Fruit fly (Drosophila melanogaster) whole organism, pupa: ENCODE results near the gene CG9759.

Source experiments
- CG13204 ChIP-seq: fragments of 200-800 bp; sonication (Bioruptor generic); optimal IDR thresholded peaks from 2 replicates; lab custom pipeline; 2018; ENCODE audit warnings: missing biosample characterization, mild to moderate bottlenecking, missing genetic modification characterization, moderate library complexity
- CG15710 ChIP-seq: fragments of 200-800 bp; sonication (Bioruptor generic); optimal IDR thresholded peaks from 2 replicates; lab custom pipeline; 2018; ENCODE audit warnings: missing biosample characterization, mild to moderate bottlenecking, missing genetic modification characterization, moderate library complexity
- CG17806 ChIP-seq: fragments of 200-800 bp; sonication (Bioruptor generic); optimal IDR thresholded peaks from 2 replicates; lab custom pipeline; 2018; ENCODE audit warnings: missing biosample characterization, mild to moderate bottlenecking, missing genetic modification characterization, moderate library complexity
- CG32121 ChIP-seq: fragments of 200-800 bp; sonication (Bioruptor generic); IDR thresholded peaks from 2 replicates; pipeline ENCODE4 v1.3.6; 2022; ENCODE audit warnings: missing biosample characterization, missing genetic modification characterization
- CG4496 ChIP-seq: fragments of 200-800 bp; sonication (Bioruptor generic); IDR thresholded peaks from 3 replicates; pipeline ENCODE4 v1.3.6; 2022; ENCODE audit warnings: missing biosample characterization, missing genetic modification characterization
- CG8159 ChIP-seq: fragments of 200-800 bp; sonication (Bioruptor generic); optimal IDR thresholded peaks from 3 replicates; lab custom pipeline; 2018; ENCODE audit warnings: missing biosample characterization, mild to moderate bottlenecking, missing genetic modification characterization, moderate library complexity
- CG9948 ChIP-seq: fragments of 200-800 bp; sonication (Bioruptor generic); optimal IDR thresholded peaks from 2 replicates; lab custom pipeline; 2018; ENCODE audit warnings: missing biosample characterization, mild to moderate bottlenecking, missing genetic modification characterization, moderate library complexity
- D1 ChIP-seq: fragments of 200-800 bp; sonication (Bioruptor generic); optimal IDR thresholded peaks from 2 replicates; lab custom pipeline; 2018; ENCODE audit warnings: missing biosample characterization, mild to moderate bottlenecking, missing genetic modification characterization, moderate library complexity
- EcR ChIP-seq: fragments of 200-800 bp; sonication (Bioruptor generic); optimal IDR thresholded peaks from 3 replicates; lab custom pipeline; 2019; ENCODE audit warnings: missing biosample characterization, missing genetic modification characterization, mild to moderate bottlenecking, moderate library complexity, missing genetic modification reagents
- Ets98B ChIP-seq: fragments of 200-800 bp; sonication (Bioruptor generic); IDR thresholded peaks from 2 replicates; pipeline ENCODE4 v1.3.6; 2022; ENCODE audit warnings: missing biosample characterization, missing genetic modification characterization
- Pif1A ChIP-seq: fragments of 200-800 bp; sonication (Bioruptor generic); optimal IDR thresholded peaks from 3 replicates; lab custom pipeline; 2016; ENCODE audit warnings: missing biosample characterization, missing genetic modification characterization
- Snoo ChIP-seq: fragments of 200-800 bp; sonication (Bioruptor generic); optimal IDR thresholded peaks from 3 replicates; lab custom pipeline; 2017; ENCODE audit warnings: missing biosample characterization, mild to moderate bottlenecking, missing genetic modification characterization, inconsistent platforms
- gl ChIP-seq: fragments of 200-800 bp; sonication (Bioruptor generic); optimal IDR thresholded peaks from 2 replicates; lab custom pipeline; 2018; ENCODE audit warnings: missing biosample characterization, mild to moderate bottlenecking, missing genetic modification characterization
- rn ChIP-seq: fragments of 200-800 bp; sonication (Bioruptor generic); IDR thresholded peaks from 2 replicates; pipeline ENCODE4 v1.3.6; 2022; ENCODE audit warnings: missing biosample characterization, missing genetic modification characterization

- no peak for TF ChIP-seq CG8159 (tag; lab: Kevin White, UChicago)
- TF ChIP-seq Pif1A (GFP tag; lab: Kevin White, UChicago): no peak
- TF ChIP-seq rn (GFP tag; lab: Robert Waterston, UW): no peak
- no peak for TF ChIP-seq EcR (GFP tag; lab: Kevin White, UChicago)
- TF ChIP-seq D1 (tag; lab: Kevin White, UChicago): no peak
- TF ChIP-seq Snoo (tag; lab: Kevin White, UChicago): no peak
- no peak for TF ChIP-seq CG17806 (tag; lab: Kevin White, UChicago)
- TF ChIP-seq CG32121 (GFP tag; lab: Robert Waterston, UW): no peak
- no peak for TF ChIP-seq CG4496
- no peak for TF ChIP-seq CG9948
- no peak for TF ChIP-seq CG15710 (tag; lab: Kevin White, UChicago)
- TF ChIP-seq CG13204 (GFP tag; lab: Kevin White, UChicago): no peak
- no peak for TF ChIP-seq gl (tag; lab: Kevin White, UChicago)
- TF ChIP-seq Ets98B: no peak
Measured at dm6 chr3R:13615617-13616016, 6.6 kb upstream of the CG9759 start, which contains the start of gene CG9269.
